Fruit fly (Drosophila melanogaster) whole organism, embryonic: Measurements from ENCODE around the gene peb.

ENCODE experiments used
- Ada2b ChIP-seq: fragments of 200-800 bp; sonication (Bioruptor generic); IDR thresholded peaks from 2 replicates; pipeline ENCODE4 v1.3.6; 2022; ENCODE audit warnings: missing biosample characterization, missing genetic modification characterization
- Blimp-1 ChIP-seq: fragments of 200-800 bp; sonication (Bioruptor generic); optimal IDR thresholded peaks from 3 replicates; lab custom pipeline; 2018; ENCODE audit warnings: missing biosample characterization, missing genetic modification characterization, mild to moderate bottlenecking, moderate library complexity, missing genetic modification reagents
- CG11085 ChIP-seq: fragments of 200-800 bp; sonication (Bioruptor generic); IDR thresholded peaks from 2 replicates; pipeline ENCODE4 v1.3.6; 2022; ENCODE audit warnings: missing biosample characterization, missing genetic modification characterization
- CG11093 ChIP-seq: fragments of 200-800 bp; sonication (Bioruptor generic); IDR thresholded peaks from 3 replicates; pipeline ENCODE4 v1.3.6; 2022; ENCODE audit warnings: missing biosample characterization, missing genetic modification characterization
- CG12942 ChIP-seq: fragments of 200-800 bp; sonication (Bioruptor generic); optimal IDR thresholded peaks from 3 replicates; lab custom pipeline; 2016; ENCODE audit warnings: missing biosample characterization, missing genetic modification characterization
- CG13894 ChIP-seq: fragments of 200-800 bp; sonication (Bioruptor generic); optimal IDR thresholded peaks from 3 replicates; lab custom pipeline; 2018; ENCODE audit warnings: missing biosample characterization, mild to moderate bottlenecking, missing genetic modification characterization, moderate library complexity
- CG14050 ChIP-seq: fragments of 200-800 bp; sonication (Bioruptor generic); IDR thresholded peaks from 3 replicates; pipeline ENCODE4 v1.3.6; 2022; ENCODE audit warnings: missing biosample characterization, missing genetic modification characterization
- CG18764 ChIP-seq: fragments of 200-800 bp; sonication (Bioruptor generic); optimal IDR thresholded peaks from 3 replicates; lab custom pipeline; 2016; ENCODE audit warnings: missing biosample characterization, missing genetic modification characterization
- CG32532 ChIP-seq: fragments of 200-800 bp; sonication (Bioruptor generic); IDR thresholded peaks from 2 replicates; pipeline ENCODE4 v1.3.6; 2022; ENCODE audit warnings: missing biosample characterization, missing genetic modification characterization
- CG5245 ChIP-seq: fragments of 200-800 bp; sonication (Bioruptor generic); optimal IDR thresholded peaks from 3 replicates; lab custom pipeline; 2016; ENCODE audit warnings: missing biosample characterization, missing genetic modification characterization
- CG6791 ChIP-seq: fragments of 200-800 bp; sonication (Bioruptor generic); IDR thresholded peaks from 3 replicates; pipeline ENCODE4 v1.3.6; 2022; ENCODE audit warnings: missing biosample characterization, missing genetic modification characterization; ENCODE audit not compliant: partially characterized antibody
- CG9797 ChIP-seq: fragments of 200-800 bp; sonication (Bioruptor generic); optimal IDR thresholded peaks from 3 replicates; lab custom pipeline; 2018; ENCODE audit warnings: missing biosample characterization, mild to moderate bottlenecking, missing genetic modification characterization
- CrebB ChIP-seq: fragments of 200-800 bp; sonication (Bioruptor generic); optimal IDR thresholded peaks from 3 replicates; lab custom pipeline; 2018; ENCODE audit warnings: missing biosample characterization, mild to moderate bottlenecking, missing genetic modification characterization
- Ets97D ChIP-seq: fragments of 200-800 bp; sonication (Bioruptor generic); optimal IDR thresholded peaks from 3 replicates; lab custom pipeline; 2016; ENCODE audit warnings: missing biosample characterization, missing genetic modification characterization
- Fer1 ChIP-seq: fragments of 200-800 bp; sonication (Bioruptor generic); optimal IDR thresholded peaks from 2 replicates; lab custom pipeline; 2017; ENCODE audit warnings: missing biosample characterization, mild to moderate bottlenecking, missing genetic modification characterization
- HmgD ChIP-seq: fragments of 200-800 bp; sonication (Bioruptor generic); optimal IDR thresholded peaks from 3 replicates; lab custom pipeline; 2016; ENCODE audit warnings: missing biosample characterization, missing genetic modification characterization
- Hr78 ChIP-seq, 2 experiments: fragments of 200-800 bp in 1 of 2; fragments of >200 bp in 1 of 2; sonication (Bioruptor generic) in 1 of 2; optimal IDR thresholded peaks; 2 replicates each; lab custom pipeline; 2017 to 2019; ENCODE audit warnings: missing biosample characterization in 2 of 2, missing genetic modification characterization in 2 of 2, mild to moderate bottlenecking in 1 of 2, moderate library complexity in 1 of 2
- Nf-YA ChIP-seq: fragments of 200-800 bp; sonication (Bioruptor generic); IDR thresholded peaks from 2 replicates; pipeline ENCODE4 v1.3.6; 2022; ENCODE audit warnings: missing biosample characterization, missing genetic modification characterization
- Nf-YB ChIP-seq: fragments of 200-800 bp; sonication (Bioruptor generic); optimal IDR thresholded peaks from 3 replicates; lab custom pipeline; 2019; ENCODE audit warnings: missing biosample characterization, mild to moderate bottlenecking, missing genetic modification characterization, moderate library complexity
- Nf-YC ChIP-seq: fragments of 200-800 bp; optimal IDR thresholded peaks from 3 replicates; lab custom pipeline; 2019; ENCODE audit warnings: missing biosample characterization, mild to moderate bottlenecking, missing genetic modification characterization, moderate library complexity
- PHDP ChIP-seq: fragments of 200-800 bp; sonication (Bioruptor generic); optimal IDR thresholded peaks from 3 replicates; lab custom pipeline; 2018; ENCODE audit warnings: missing biosample characterization, mild to moderate bottlenecking, missing genetic modification characterization, moderate library complexity
- Sry-δ ChIP-seq: fragments of 200-800 bp; sonication (Bioruptor generic); optimal IDR thresholded peaks from 2 replicates; lab custom pipeline; 2016; ENCODE audit warnings: missing biosample characterization, missing genetic modification characterization
- Ssrp ChIP-seq: fragments of 200-800 bp; sonication (Bioruptor generic); optimal IDR thresholded peaks from 2 replicates; lab custom pipeline; 2018; ENCODE audit warnings: missing biosample characterization, mild to moderate bottlenecking, missing genetic modification characterization, moderate library complexity
- Xrp1 ChIP-seq: fragments of 200-800 bp; sonication (Bioruptor generic); IDR thresholded peaks from 2 replicates; pipeline ENCODE4 v1.3.6; 2022; ENCODE audit warnings: missing biosample characterization, missing genetic modification characterization
- ac ChIP-seq: fragments of 200-800 bp; sonication (Bioruptor generic); optimal IDR thresholded peaks from 3 replicates; lab custom pipeline; 2017; ENCODE audit warnings: missing biosample characterization, mild to moderate bottlenecking, missing genetic modification characterization
- cg ChIP-seq: fragments of 200-800 bp; sonication (Bioruptor generic); optimal IDR thresholded peaks from 3 replicates; lab custom pipeline; 2019; ENCODE audit warnings: missing biosample characterization, mild to moderate bottlenecking, missing genetic modification characterization, moderate library complexity
- exex ChIP-seq: fragments of 200-800 bp; sonication (Bioruptor generic); optimal IDR thresholded peaks from 4 replicates; lab custom pipeline; 2018; ENCODE audit warnings: missing biosample characterization, mild to moderate bottlenecking, missing genetic modification characterization, moderate library complexity
- eyg ChIP-seq: fragments of 200-800 bp; sonication (Bioruptor generic); optimal IDR thresholded peaks from 3 replicates; lab custom pipeline; 2016; ENCODE audit warnings: missing biosample characterization, missing genetic modification characterization
- gt ChIP-seq: fragments of 200-800 bp; sonication (Bioruptor generic); IDR thresholded peaks from 2 replicates; pipeline ENCODE4 v1.3.6; 2022; ENCODE audit warnings: missing biosample characterization, missing genetic modification characterization
- hkb ChIP-seq, 2 experiments: fragments of 200-800 bp in 1 of 2; fragments of >200 bp in 1 of 2; sonication (Bioruptor generic) in 1 of 2; IDR thresholded peaks in 1 of 2; optimal IDR thresholded peaks in 1 of 2; 2 replicates each; pipeline versions ENCODE4 v1.3.6 to Lab custom; 2017 to 2022; ENCODE audit warnings: missing biosample characterization in 1 of 2, missing genetic modification characterization in 1 of 2
- jing ChIP-seq: fragments of 200-800 bp; sonication (Bioruptor generic); optimal IDR thresholded peaks from 2 replicates; lab custom pipeline; 2018; ENCODE audit warnings: missing biosample characterization, mild to moderate bottlenecking, missing genetic modification characterization
- jumu ChIP-seq: fragments of 200-800 bp; sonication (Bioruptor generic); optimal IDR thresholded peaks from 3 replicates; lab custom pipeline; 2016; ENCODE audit warnings: missing biosample characterization, missing genetic modification characterization
- ken ChIP-seq: fragments of 200-800 bp; sonication (Bioruptor generic); IDR thresholded peaks from 3 replicates; pipeline ENCODE4 v1.3.6; 2022; ENCODE audit warnings: missing biosample characterization, missing genetic modification characterization
- lola ChIP-seq, 3 experiments: fragments of >200 bp in 2 of 3; fragments of 200-800 bp in 1 of 3; sonication (Bioruptor generic) in 1 of 3; optimal IDR thresholded peaks; 2 replicates each; lab custom pipeline; 2017 to 2019; ENCODE audit warnings: missing biosample characterization in 3 of 3, missing genetic modification characterization in 3 of 3, mild to moderate bottlenecking in 1 of 3, moderate library complexity in 1 of 3
- peb ChIP-seq: fragments of 200-800 bp; sonication (Bioruptor generic); IDR thresholded peaks from 2 replicates; pipeline ENCODE4 v1.3.6; 2022; ENCODE audit warnings: missing biosample characterization, missing genetic modification characterization
- ranshi ChIP-seq: fragments of 200-800 bp; sonication (Bioruptor generic); IDR thresholded peaks from 2 replicates; pipeline ENCODE4 v1.3.6; 2022; ENCODE audit warnings: missing biosample characterization, missing genetic modification characterization
- sens ChIP-seq: fragments of 200-800 bp; sonication (Bioruptor generic); peaks from one replicate; lab custom pipeline; 2016; ENCODE audit warnings: missing biosample characterization, missing genetic modification characterization
- sisA ChIP-seq: fragments of 200-800 bp; sonication (Bioruptor generic); IDR thresholded peaks from 2 replicates; pipeline ENCODE4 v1.3.6; 2022; ENCODE audit warnings: missing biosample characterization, missing genetic modification characterization
- so ChIP-seq: fragments of 200-800 bp; sonication (Bioruptor generic); IDR thresholded peaks from 3 replicates; pipeline ENCODE4 v1.3.6; 2022; ENCODE audit warnings: missing biosample characterization, missing genetic modification characterization
- sug ChIP-seq: fragments of 200-800 bp; optimal IDR thresholded peaks from 2 replicates; lab custom pipeline; 2019; ENCODE audit warnings: missing biosample characterization, mild to moderate bottlenecking, missing genetic modification characterization, moderate library complexity

peb gene

dm6 chrX:4615684-4616292 lies 1.6 kb upstream of the peb start (continued):
- TF ChIP-seq so (GFP tag; lab: Robert Waterston, UW) (no peak), gt (no peak), Nf-YA (GFP tag; lab: Robert Waterston, UW) (no peak), CG6791 (GFP tag; lab: Robert Waterston, UW) (no peak), PHDP (tag; lab: Kevin White, UChicago) (no peak), ken (GFP tag; lab: Robert Waterston, UW) (no peak), CG5245 (no peak), Xrp1 (GFP tag; lab: Robert Waterston, UW) (peak; percentile 23; the same call in 1 of the 2 replicates), hkb (optimal IDR thresholded peaks at IDR 0.05; lab: Kevin White, UChicago) (no peak), hkb (GFP tag; IDR thresholded peaks at IDR 0.05; lab: Robert Waterston, UW) (no peak), HmgD (GFP tag; lab: Kevin White, UChicago) (no peak), jumu (GFP tag; lab: Kevin White, UChicago) (no peak), jing (GFP tag; lab: Kevin White, UChicago) (no peak), peb (GFP tag; lab: Robert Waterston, UW) (no peak), CG13894 (tag; lab: Kevin White, UChicago) (no peak), CG11093 (GFP tag; lab: Robert Waterston, UW) (no peak), sens (GFP tag; lab: Kevin White, UChicago) (no peak), CrebB (tag; lab: Kevin White, UChicago) (no peak), CG11085 (GFP tag; lab: Robert Waterston, UW) (no peak), Ssrp (tag; lab: Kevin White, UChicago) (no peak), Fer1 (GFP tag; lab: Kevin White, UChicago) (no peak), Blimp-1 (GFP tag; lab: Kevin White, UChicago) (no peak), Ada2b (no peak), CG14050 (no peak), eyg (GFP tag; lab: Kevin White, UChicago) (no peak), ranshi (GFP tag; lab: Robert Waterston, UW) (no peak), Ets97D (no peak), CG32532 (GFP tag; lab: Robert Waterston, UW) (no peak), lola (GFP tag; optimal IDR thresholded peaks at IDR 0.05; lab: Kevin White, UChicago) (no peak), ac (GFP tag; lab: Kevin White, UChicago) (no peak)

dm6 chrX:4618869-4619268 lies 1.5 kb downstream of the peb start:
- TF ChIP-seq Sry-δ (GFP tag; lab: Kevin White, UChicago) (no peak), sisA (GFP tag; lab: Robert Waterston, UW) (no peak), sug (tag; lab: Kevin White, UChicago) (peak; percentile 14), cg (GFP tag; lab: Kevin White, UChicago) (peak; percentile 54), exex (tag; lab: Kevin White, UChicago) (peak; percentile 37), CG9797 (GFP tag; lab: Kevin White, UChicago) (no peak), CG12942 (GFP tag; lab: Kevin White, UChicago) (no peak), CG18764 (GFP tag; lab: Kevin White, UChicago) (no peak), Hr78 (GFP tag; optimal IDR thresholded peaks at IDR 0.05; lab: Kevin White, UChicago) (peak in 1 of 2 experiments; percentile 29), Nf-YC (tag; lab: Kevin White, UChicago) (peak; percentile 88), Nf-YB (peak; percentile 91)
